Fruit fly (Drosophila melanogaster): ENCODE data around the gene epsilonCOP.

The epsilonCOP gene

dm6 chr2L:6480212-6480994, 8.5 kb upstream of the epsilonCOP start, which contains the start of the genes Sec61alpha and Daxx (continued):
- peak; percentile 64; the same call in 2 of the 3 replicates for TF ChIP-seq croc (GFP tag; conservative IDR thresholded peaks at IDR 0.05)
- peak; percentile 81 for TF ChIP-seq wdn (GFP tag; IDR thresholded peaks at IDR 0.05)
- peak; percentile 43; the same call in 1 of the 2 replicates for TF ChIP-seq CG17612 (GFP tag; IDR thresholded peaks at IDR 0.05)
- TF ChIP-seq CG15514 (GFP tag; optimal IDR thresholded peaks at IDR 0.05) = peak; percentile 77
- TF ChIP-seq danr (GFP tag; IDR thresholded peaks at IDR 0.05) = peak; percentile 66; the same call in 1 of the 2 replicates
- TF ChIP-seq CG8478 (optimal IDR thresholded peaks at IDR 0.05) = no peak
- peak; percentile 68 for TF ChIP-seq CG1024 (GFP tag; IDR thresholded peaks at IDR 0.05)
- TF ChIP-seq CG7987 (GFP tag; optimal IDR thresholded peaks at IDR 0.05) = peak; percentile 14
- TF ChIP-seq chif (GFP tag; optimal IDR thresholded peaks at IDR 0.05) = peak; percentile 85 to 88
- peak; percentile 88 for TF ChIP-seq al (GFP tag; IDR thresholded peaks at IDR 0.05)
- TF ChIP-seq CG6254 (GFP tag; optimal IDR thresholded peaks at IDR 0.05) = no peak
- peak; percentile 70 for TF ChIP-seq Usf (GFP tag; optimal IDR thresholded peaks at IDR 0.05)
- TF ChIP-seq pfk (GFP tag; optimal IDR thresholded peaks at IDR 0.05) = no peak
- TF ChIP-seq ATbp (GFP tag; optimal IDR thresholded peaks at IDR 0.05) = peak; percentile 49
- peak; percentile 64 for TF ChIP-seq CG32767 (GFP tag; IDR thresholded peaks at IDR 0.05)
- TF ChIP-seq CG4328 (GFP tag; optimal IDR thresholded peaks at IDR 0.05) = peak; percentile 65
- peak; percentile 86 for TF ChIP-seq az2 (GFP tag; optimal IDR thresholded peaks at IDR 0.05)
- TF ChIP-seq CG1832 (GFP tag; optimal IDR thresholded peaks at IDR 0.05) = no peak
- peak; percentile 19 for TF ChIP-seq CG2875 (GFP tag; optimal IDR thresholded peaks at IDR 0.05)
- peak; percentile 61 for TF ChIP-seq hkb (optimal IDR thresholded peaks at IDR 0.05)
- TF ChIP-seq hkb (GFP tag; IDR thresholded peaks at IDR 0.05) = peak; percentile 81
- peak; percentile 80 for TF ChIP-seq bab2 (GFP tag; optimal IDR thresholded peaks at IDR 0.05)
- TF ChIP-seq CG8944 (GFP tag; optimal IDR thresholded peaks at IDR 0.05) = peak; percentile 90
- peak; percentile 84 for TF ChIP-seq ara (GFP tag; IDR thresholded peaks at IDR 0.05)
- no peak for TF ChIP-seq Hey (tag; optimal IDR thresholded peaks at IDR 0.05)
- TF ChIP-seq CG8765 (GFP tag; IDR thresholded peaks at IDR 0.05) = peak; percentile 71
- TF ChIP-seq rib (GFP tag; IDR thresholded peaks at IDR 0.05) = peak; percentile 71
- TF ChIP-seq E2f1 (GFP tag; IDR thresholded peaks at IDR 0.05) = peak; percentile 78
- TF ChIP-seq luna (GFP tag; optimal IDR thresholded peaks at IDR 0.05) = peak; percentile 90
- peak; percentile 78 for TF ChIP-seq B-H2 (GFP tag; optimal IDR thresholded peaks at IDR 0.05)
- peak; percentile 74; the same call in 2 of the 3 replicates for TF ChIP-seq CG3726 (GFP tag; IDR thresholded peaks at IDR 0.05)
- peak; percentile 78 for TF ChIP-seq Meics (GFP tag; optimal IDR thresholded peaks at IDR 0.05)
- peak; percentile 82 for TF ChIP-seq CG6689 (GFP tag; IDR thresholded peaks at IDR 0.05)
- peak; percentile 67 for TF ChIP-seq Six4 (GFP tag; optimal IDR thresholded peaks at IDR 0.05)
- TF ChIP-seq CG1529 (GFP tag; optimal IDR thresholded peaks at IDR 0.05) = peak; percentile 50
- peak; percentile 81 for TF ChIP-seq CG10267 (tag; optimal IDR thresholded peaks at IDR 0.05)
- TF ChIP-seq CHES-1-like (GFP tag; optimal IDR thresholded peaks at IDR 0.05) = peak; percentile 88
- TF ChIP-seq sna (GFP tag; IDR thresholded peaks at IDR 0.05; ENCODE audit: partially characterized antibody) = peak; percentile 98
- no peak for TF ChIP-seq MTF-1 (GFP tag; optimal IDR thresholded peaks at IDR 0.05; ENCODE audit: borderline replicate concordance)
- TF ChIP-seq CG14441 (GFP tag; IDR thresholded peaks at IDR 0.05) = peak; percentile 83
- TF ChIP-seq CG10274 (GFP tag; optimal IDR thresholded peaks at IDR 0.05) = peak; percentile 59
- TF ChIP-seq disco-r (GFP tag; optimal IDR thresholded peaks at IDR 0.05) = peak; percentile 78
- TF ChIP-seq ap (GFP tag; IDR thresholded peaks at IDR 0.05) = peak; percentile 57; the same call in 1 of the 2 replicates
- peak; percentile 52 for TF ChIP-seq CG8281 (tag; optimal IDR thresholded peaks at IDR 0.05)
- peak; percentile 79 for TF ChIP-seq CG8089 (GFP tag; optimal IDR thresholded peaks at IDR 0.05)
- TF ChIP-seq CG12769 (tag; optimal IDR thresholded peaks at IDR 0.05) = peak; percentile 56
- TF ChIP-seq Eip74EF (GFP tag; optimal IDR thresholded peaks at IDR 0.05) = peak in 1 of 2 experiments; percentile 72
- TF ChIP-seq Hand (GFP tag; optimal IDR thresholded peaks at IDR 0.05) = peak; percentile 27
- TF ChIP-seq fd64A (GFP tag; optimal IDR thresholded peaks at IDR 0.05) = peak; percentile 21

Measured in whole organism, embryonic.